Worm (Caenorhabditis elegans): Measurements from ENCODE around the gene smap-1.

- TF ChIP-seq unc-39 (tag; optimal IDR thresholded peaks at IDR 0.05) (no peak), R02D3.7 (tag; optimal IDR thresholded peaks at IDR 0.05) (no peak), skn-1 (tag; optimal IDR thresholded peaks at IDR 0.05) (no peak), nhr-76 (tag; optimal IDR thresholded peaks at IDR 0.05) (no peak), pha-4 (GFP tag; IDR thresholded peaks at IDR 0.05) (peak; percentile 76), pha-4 (tag; optimal IDR thresholded peaks at IDR 0.05) (no peak), zip-2 (tag; optimal IDR thresholded peaks at IDR 0.05) (no peak), hlh-11 (tag; optimal IDR thresholded peaks at IDR 0.05) (peak; percentile 96), mdl-1 (tag; optimal IDR thresholded peaks at IDR 0.05) (peak; percentile 29 to 88), ceh-20 (GFP tag; IDR thresholded peaks at IDR 0.05) (0 out of 2 replicates have a peak, but pooled peaks have one; percentile 18), nhr-42 (GFP tag; IDR thresholded peaks at IDR 0.05) (0 out of 2 replicates have a peak, but pooled peaks have one; percentile 53), egl-27 (tag; optimal IDR thresholded peaks at IDR 0.05) (no peak)
Measured at ce11 chrIII:10742382-10742860, 2.8 kb upstream of the smap-1 start, which contains the start of the genes tbb-1 and rib-2.

Data from whole organism, L4 larva.